Worm (Caenorhabditis elegans): ENCODE data around the gene Y59H11AR.4.

DNA sequence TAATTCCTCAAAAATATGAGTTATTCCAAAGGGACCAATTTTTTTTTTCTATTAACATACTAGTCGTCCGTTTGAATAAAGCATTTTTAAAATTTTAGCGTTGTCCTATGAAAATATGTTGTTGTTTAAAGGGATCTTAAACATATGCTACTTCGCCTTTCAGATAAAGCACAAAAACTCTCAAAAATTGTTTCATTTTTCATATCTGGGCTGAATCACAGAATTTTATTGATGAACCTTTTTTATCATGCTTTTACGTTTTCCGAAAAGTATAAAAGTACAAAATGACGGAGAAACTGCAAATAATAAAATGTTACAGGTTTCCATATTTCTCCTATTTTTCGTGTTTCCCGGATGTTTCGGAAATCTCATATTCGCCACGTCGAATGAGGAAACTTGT, 4.8 kb downstream of the Y59H11AR.4 start, which contains the start of gene clec-181:
- TF ChIP-seq him-1 (tag; optimal IDR thresholded peaks at IDR 0.05) (no peak), W03F9.2 (tag; optimal IDR thresholded peaks at IDR 0.05) (no peak), dao-5 (tag; optimal IDR thresholded peaks at IDR 0.05) (no peak)

All from whole organism, L4/young adult.